Fruit fly (Drosophila melanogaster): ENCODE results near the gene CG14280.

- TF ChIP-seq CG11617 (GFP tag; optimal IDR thresholded peaks at IDR 0.05) (no peak), CG33017 (tag; optimal IDR thresholded peaks at IDR 0.05) (no peak), ovo (GFP tag; optimal IDR thresholded peaks at IDR 0.05) (no peak), kay (GFP tag; ENCODE audit: borderline replicate concordance) (no peak), toe (GFP tag; optimal IDR thresholded peaks at IDR 0.05) (no peak), Crg-1 (GFP tag; optimal IDR thresholded peaks at IDR 0.05) (no peak), Hr96 (GFP tag; optimal IDR thresholded peaks at IDR 0.05) (no peak)
Measured at dm6 chr3R:19229245-19229644, 27.3 kb upstream of the CG14280 start, which contains the start of the genes CG5250 and Polr2M.

All from whole organism, adult.